Worm (Caenorhabditis elegans): ENCODE data around the gene cdc-42.

The cdc-42 gene

DNA sequence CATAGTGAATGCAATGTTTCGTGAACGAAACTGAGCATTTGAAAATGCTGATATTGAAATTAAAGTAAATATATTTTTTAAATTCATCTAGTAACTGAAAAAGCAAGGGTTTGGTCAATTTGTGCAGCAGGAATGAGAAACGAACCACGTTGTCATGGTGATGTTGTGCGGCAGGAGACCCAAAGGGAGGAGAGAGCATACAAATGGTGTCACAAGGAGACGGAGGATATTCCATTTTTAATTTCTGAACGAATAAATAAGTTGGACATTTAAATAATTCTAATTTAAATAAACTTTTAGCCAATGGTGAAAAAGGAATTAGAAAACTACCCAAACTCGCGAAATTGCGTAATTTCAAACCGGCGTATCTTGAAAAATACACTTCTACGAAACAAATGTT, 32.7 kb upstream of the cdc-42 start, which contains the start of gene mks-3:
TSS of gene mks-3 (minus strand) at position 101 of the 400 bp plus-strand sequence.
- no peak for TF ChIP-seq elt-3 (tag; optimal IDR thresholded peaks at IDR 0.05)
- TF ChIP-seq ceh-82 (tag; optimal IDR thresholded peaks at IDR 0.05): no peak
- no peak for TF ChIP-seq nhr-12 (tag; optimal IDR thresholded peaks at IDR 0.05)
- TF ChIP-seq nhr-77 (tag; optimal IDR thresholded peaks at IDR 0.05): no peak
- TF ChIP-seq snpc-4 (tag; optimal IDR thresholded peaks at IDR 0.05): no peak
- TF ChIP-seq nhr-237 (tag; optimal IDR thresholded peaks at IDR 0.05): no peak
- TF ChIP-seq eor-1 (tag; optimal IDR thresholded peaks at IDR 0.05): no peak
- no peak for TF ChIP-seq ztf-11 (tag; optimal IDR thresholded peaks at IDR 0.05)
- no peak for TF ChIP-seq jun-1 (tag; optimal IDR thresholded peaks at IDR 0.05)
- no peak for TF ChIP-seq nhr-67 (tag; optimal IDR thresholded peaks at IDR 0.05)
- no peak for TF ChIP-seq daf-12 (tag; optimal IDR thresholded peaks at IDR 0.05)
- no peak for TF ChIP-seq ztf-4 (tag; optimal IDR thresholded peaks at IDR 0.05)
- no peak for TF ChIP-seq lsy-12 (tag; optimal IDR thresholded peaks at IDR 0.05)
- no peak for TF ChIP-seq lin-39 (tag; optimal IDR thresholded peaks at IDR 0.05)

DNA sequence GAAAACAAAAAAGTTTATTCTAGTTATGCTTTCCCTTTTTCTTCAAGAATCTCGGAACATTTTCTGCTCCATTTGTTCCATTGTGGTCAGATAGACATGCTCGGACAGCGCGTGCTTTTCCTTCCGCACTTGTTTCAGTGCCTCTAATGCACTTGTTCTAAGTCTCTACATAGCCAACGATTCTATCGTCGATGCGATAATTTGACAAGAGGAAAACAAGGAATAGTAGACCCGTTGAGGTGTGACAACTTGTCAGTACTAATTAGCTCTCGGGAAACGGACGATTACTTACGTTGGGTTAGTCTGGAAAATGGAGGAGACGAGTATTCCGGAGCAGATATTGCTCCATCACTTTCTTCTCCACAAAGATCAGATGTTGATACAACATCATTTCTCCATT, 28.0 kb upstream of the cdc-42 start:
- TF ChIP-seq fkh-10 (GFP tag; optimal IDR thresholded peaks at IDR 0.05) (no peak), nhr-12 (tag; optimal IDR thresholded peaks at IDR 0.05) (no peak), mdl-1 (tag; optimal IDR thresholded peaks at IDR 0.05) (no peak), nhr-43 (tag; optimal IDR thresholded peaks at IDR 0.05; ENCODE audit: poor library complexity, severe bottlenecking) (no peak), ceh-9 (tag; optimal IDR thresholded peaks at IDR 0.05) (no peak), fos-1 (tag; optimal IDR thresholded peaks at IDR 0.05) (no peak), daf-12 (tag; optimal IDR thresholded peaks at IDR 0.05) (no peak), nhr-23 (tag; optimal IDR thresholded peaks at IDR 0.05) (no peak), sea-2 (GFP tag; optimal IDR thresholded peaks at IDR 0.05) (no peak), hmg-11 (tag; optimal IDR thresholded peaks at IDR 0.05) (no peak), ceh-16 (tag; optimal IDR thresholded peaks at IDR 0.05) (no peak), pha-4 (tag; optimal IDR thresholded peaks at IDR 0.05) (no peak), eor-1 (tag; optimal IDR thresholded peaks at IDR 0.05) (no peak)

DNA sequence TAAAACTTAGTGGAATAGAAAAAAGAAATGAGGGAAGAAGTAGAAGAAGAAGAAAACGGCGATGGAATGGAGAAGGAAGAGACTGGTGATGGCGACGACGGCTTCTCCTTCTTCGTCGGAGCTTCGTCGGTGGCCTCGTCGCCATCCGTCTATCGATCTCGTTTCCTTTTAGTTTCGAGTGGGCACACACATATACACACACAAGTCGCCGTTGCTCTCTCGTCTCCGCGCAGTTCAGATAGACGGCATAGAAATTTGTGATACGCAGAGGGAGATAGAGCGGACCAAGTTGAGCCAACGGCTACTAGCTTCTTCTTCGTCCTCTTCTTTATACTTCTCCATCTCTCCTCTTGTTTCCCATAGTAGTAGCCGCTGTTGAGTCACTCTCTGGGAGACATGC, 23.0 kb upstream of the cdc-42 start:
- TF ChIP-seq nhr-67 (tag; optimal IDR thresholded peaks at IDR 0.05): no peak
- peak; percentile 20 for TF ChIP-seq tbx-2 (tag; optimal IDR thresholded peaks at IDR 0.05)
- peak; percentile 28 for TF ChIP-seq lin-39 (tag; optimal IDR thresholded peaks at IDR 0.05)
- TF ChIP-seq nfya-1 (tag; optimal IDR thresholded peaks at IDR 0.05; ENCODE audit: insufficient read depth): peak; percentile 55
- TF ChIP-seq lin-15B (tag; optimal IDR thresholded peaks at IDR 0.05): no peak
- TF ChIP-seq fkh-10 (GFP tag; optimal IDR thresholded peaks at IDR 0.05): peak; percentile 38
- TF ChIP-seq egl-27 (tag; optimal IDR thresholded peaks at IDR 0.05): no peak
- peak; percentile 50 for TF ChIP-seq skn-1 (tag; optimal IDR thresholded peaks at IDR 0.05)
- peak; percentile 35 for TF ChIP-seq hmg-11 (tag; optimal IDR thresholded peaks at IDR 0.05)
- no peak for TF ChIP-seq aly-2 (tag; optimal IDR thresholded peaks at IDR 0.05)

DNA sequence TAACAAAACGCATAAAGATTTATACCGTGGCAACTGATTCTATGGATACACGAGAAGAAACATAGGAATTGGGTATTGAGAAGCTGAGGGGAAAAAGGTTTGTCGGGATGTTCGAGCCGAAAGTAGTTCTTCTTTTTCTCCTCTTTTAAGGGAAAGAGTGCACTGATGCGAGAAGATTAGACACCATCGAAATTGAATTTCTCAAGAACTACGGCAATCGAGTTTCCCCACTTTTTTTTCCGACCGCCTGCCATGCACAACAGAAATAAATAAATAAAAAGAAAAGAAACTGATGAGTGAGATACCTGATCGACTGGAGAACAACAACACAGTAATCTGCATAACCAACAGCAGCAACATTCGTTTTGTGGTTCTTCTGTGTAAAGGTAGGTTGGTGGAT, 22.0 kb upstream of the cdc-42 start:
- TF ChIP-seq ztf-11 (tag; optimal IDR thresholded peaks at IDR 0.05): no peak
- no peak for TF ChIP-seq ZK546.5 (tag; optimal IDR thresholded peaks at IDR 0.05)
- no peak for TF ChIP-seq egl-5 (tag; optimal IDR thresholded peaks at IDR 0.05)
- no peak for TF ChIP-seq mdl-1 (tag; optimal IDR thresholded peaks at IDR 0.05)
- no peak for TF ChIP-seq aly-2 (tag; optimal IDR thresholded peaks at IDR 0.05)
- peak; percentile 79 for TF ChIP-seq fkh-10 (GFP tag; optimal IDR thresholded peaks at IDR 0.05)

DNA sequence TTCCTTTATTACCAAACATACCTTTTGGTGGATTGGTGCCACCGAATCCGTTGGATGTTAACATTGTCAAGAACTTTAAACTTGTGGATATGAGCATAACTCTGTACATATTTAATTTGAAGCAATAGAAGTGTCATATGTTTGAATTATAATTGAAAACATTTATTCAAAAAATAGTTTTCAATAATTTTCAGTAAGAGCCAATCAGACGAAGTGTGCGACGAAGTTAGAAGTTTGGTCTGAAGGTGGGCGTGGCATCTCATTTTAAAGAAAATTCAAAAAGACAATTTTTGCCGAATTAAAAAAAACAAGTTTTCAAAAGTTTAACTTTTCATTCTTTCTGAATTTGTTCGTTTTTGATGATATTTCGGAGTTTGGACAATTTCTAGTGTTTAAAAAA, 21.4 kb upstream of the cdc-42 start, which contains the start of gene syd-1:
TSS of gene syd-1 (minus strand) at position 101 of the 400 bp plus-strand sequence.
- TF ChIP-seq skn-1 (tag; optimal IDR thresholded peaks at IDR 0.05) (no peak), egl-5 (tag; optimal IDR thresholded peaks at IDR 0.05) (no peak), ztf-11 (tag; optimal IDR thresholded peaks at IDR 0.05) (no peak), nhr-25 (tag; optimal IDR thresholded peaks at IDR 0.05) (no peak), lin-39 (tag; optimal IDR thresholded peaks at IDR 0.05) (no peak), tbx-2 (tag; optimal IDR thresholded peaks at IDR 0.05) (no peak), nhr-67 (tag; optimal IDR thresholded peaks at IDR 0.05) (no peak), ceh-28 (tag; optimal IDR thresholded peaks at IDR 0.05) (no peak), nhr-237 (tag; optimal IDR thresholded peaks at IDR 0.05) (no peak), nfya-1 (tag; optimal IDR thresholded peaks at IDR 0.05; ENCODE audit: insufficient read depth) (no peak), nhr-11 (tag; optimal IDR thresholded peaks at IDR 0.05) (no peak), sea-2 (GFP tag; optimal IDR thresholded peaks at IDR 0.05) (no peak), nhr-23 (tag; optimal IDR thresholded peaks at IDR 0.05) (no peak), nhr-28 (tag; optimal IDR thresholded peaks at IDR 0.05) (no peak), fos-1 (tag; optimal IDR thresholded peaks at IDR 0.05) (no peak), nhr-77 (tag; optimal IDR thresholded peaks at IDR 0.05) (no peak), mml-1 (tag; optimal IDR thresholded peaks at IDR 0.05) (no peak)

Measured in whole organism, L3 larva.